Worm (Caenorhabditis elegans) whole organism, L4 larva: ENCODE results near the gene F08F8.11.

Experiments
- D1046.2 ChIP-seq: fragments of 200-800 bp; sonication (Bioruptor generic); IDR thresholded peaks from 2 replicates; pipeline ENCODE4 v1.3.6; 2022; ENCODE audit warnings: missing genetic modification characterization, missing compliant biosample characterization
- F10B5.3 ChIP-seq: sonication (generic microtip); optimal IDR thresholded peaks from 2 replicates; lab custom pipeline; 2016; ENCODE audit warnings: mild to moderate bottlenecking, missing genetic modification characterization, missing compliant biosample characterization
- F44E2.7 ChIP-seq: fragments of 200-800 bp; sonication (Bioruptor generic); IDR thresholded peaks from 2 replicates; pipeline ENCODE4 v2.1.2; 2022; ENCODE audit warnings: missing genetic modification characterization, missing compliant biosample characterization
- F49E8.2 ChIP-seq: sonication (generic microtip); optimal IDR thresholded peaks from 2 replicates; lab custom pipeline; 2016; ENCODE audit warnings: missing compliant biosample characterization, mild to moderate bottlenecking, missing genetic modification characterization, borderline replicate concordance
- R02D3.7 ChIP-seq: fragments of 150-350 bp; sonication (generic microtip); optimal IDR thresholded peaks from 3 replicates; lab custom pipeline; 2014; ENCODE audit warnings: missing biosample characterization, missing genetic modification characterization
- Y48G9A.11 ChIP-seq: fragments of 200-800 bp; sonication (Bioruptor generic); IDR thresholded peaks from 2 replicates; pipeline ENCODE4 v1.3.6; 2022; ENCODE audit warnings: missing genetic modification reagents, missing genetic modification characterization, missing compliant biosample characterization
- ZK546.5 ChIP-seq, 2 experiments: sonication (generic microtip); optimal IDR thresholded peaks; 2 replicates each; lab custom pipeline; 2017; ENCODE audit warnings: missing biosample characterization in 2 of 2, missing genetic modification characterization in 2 of 2
- arid-1 ChIP-seq: fragments of 200-800 bp; sonication (Bioruptor generic); conservative IDR thresholded peaks from 2 replicates; pipeline ENCODE4 v1.3.6; 2022; ENCODE audit warnings: missing genetic modification reagents, missing genetic modification characterization, missing compliant biosample characterization
- ceh-62 ChIP-seq: sonication (generic microtip); optimal IDR thresholded peaks from 2 replicates; lab custom pipeline; 2017; ENCODE audit warnings: missing biosample characterization, missing genetic modification characterization
- ceh-82 ChIP-seq: sonication (generic microtip); optimal IDR thresholded peaks from 2 replicates; lab custom pipeline; 2017; ENCODE audit warnings: missing biosample characterization, missing genetic modification characterization
- ctbp-1 ChIP-seq: fragments of 200-800 bp; sonication (Bioruptor generic); IDR thresholded peaks from 2 replicates; pipeline ENCODE4 v1.3.6; 2022; ENCODE audit warnings: missing genetic modification reagents, missing genetic modification characterization, missing compliant biosample characterization
- daf-8 ChIP-seq: fragments of 200-800 bp; sonication (Bioruptor generic); IDR thresholded peaks from 2 replicates; pipeline ENCODE4 v1.3.6; 2022; ENCODE audit warnings: missing genetic modification characterization, missing compliant biosample characterization
- dmd-6 ChIP-seq: fragments of 200-800 bp; sonication (Bioruptor generic); IDR thresholded peaks from 2 replicates; pipeline ENCODE4 v1.3.6; 2022; ENCODE audit warnings: missing genetic modification reagents, missing genetic modification characterization, missing compliant biosample characterization
- dpl-1 ChIP-seq: fragments of 150-350 bp; optimal IDR thresholded peaks from 2 replicates; lab custom pipeline; 2014; ENCODE audit warnings: missing biosample characterization, missing genetic modification reagents, missing genetic modification characterization
- dve-1 ChIP-seq: sonication (generic microtip); optimal IDR thresholded peaks from 2 replicates; lab custom pipeline; 2017; ENCODE audit warnings: antibody characterized with exemption, mild to moderate bottlenecking, missing genetic modification characterization, missing compliant biosample characterization; ENCODE audit not compliant: insufficient read depth
- egl-43 ChIP-seq: fragments of 200-800 bp; sonication (Bioruptor generic); IDR thresholded peaks from 2 replicates; pipeline ENCODE4 v1.3.6; 2022; ENCODE audit warnings: missing genetic modification reagents, missing genetic modification characterization, missing compliant biosample characterization
- fkh-10 ChIP-seq: fragments of 150-350 bp; optimal IDR thresholded peaks from 2 replicates; lab custom pipeline; 2014; ENCODE audit warnings: missing biosample characterization, missing genetic modification reagents, missing genetic modification characterization
- gei-8 ChIP-seq: fragments of 200-800 bp; sonication (Bioruptor generic); optimal IDR thresholded peaks from 2 replicates; lab custom pipeline; 2018; ENCODE audit warnings: mild to moderate bottlenecking, missing genetic modification characterization, missing compliant biosample characterization
- hif-1 ChIP-seq, 2 experiments: sonication (generic microtip); optimal IDR thresholded peaks; 2 replicates each; lab custom pipeline; 2016 to 2017; ENCODE audit warnings: missing compliant biosample characterization in 2 of 2, missing genetic modification characterization in 2 of 2, missing genetic modification reagents in 2 of 2, missing genotype in 2 of 2, mild to moderate bottlenecking in 1 of 2
- hmg-1.1 ChIP-seq: fragments of 200-800 bp; sonication (Bioruptor generic); IDR thresholded peaks from 2 replicates; pipeline ENCODE4 v1.3.6; 2022; ENCODE audit warnings: missing genetic modification reagents, missing genetic modification characterization, missing compliant biosample characterization
- lim-7 ChIP-seq: fragments of 200-800 bp; sonication (Bioruptor generic); IDR thresholded peaks from 2 replicates; pipeline ENCODE4 v1.3.6; 2022; ENCODE audit warnings: missing genetic modification characterization, missing compliant biosample characterization
- lin-13 ChIP-seq: fragments of 150-350 bp; optimal IDR thresholded peaks from 2 replicates; lab custom pipeline; 2014; ENCODE audit warnings: missing biosample characterization, missing genetic modification reagents, missing genetic modification characterization
- lin-38 ChIP-seq: fragments of 200-800 bp; sonication (Bioruptor generic); IDR thresholded peaks from 2 replicates; pipeline ENCODE4 v1.3.6; 2022; ENCODE audit warnings: missing genetic modification reagents, missing genetic modification characterization, missing compliant biosample characterization
- lsy-2 ChIP-seq, 2 experiments: fragments of 150-350 bp in 1 of 2; sonication (generic microtip) in 1 of 2; optimal IDR thresholded peaks; 2 replicates each; lab custom pipeline; 2014 to 2017; ENCODE audit warnings: missing biosample characterization in 2 of 2, missing genetic modification characterization in 2 of 2
- madf-5 ChIP-seq, 2 experiments: fragments of 200-800 bp; sonication (Bioruptor generic); IDR thresholded peaks; 2 replicates each; pipeline ENCODE4 v1.3.6; 2022; ENCODE audit warnings: missing compliant biosample characterization in 2 of 2, missing genetic modification characterization in 2 of 2
- madf-9 ChIP-seq: fragments of 200-800 bp; sonication (Bioruptor generic); conservative IDR thresholded peaks from 2 replicates; pipeline ENCODE4 v1.3.6; 2022; ENCODE audit warnings: missing genetic modification reagents, missing genetic modification characterization, missing compliant biosample characterization
- mdl-1 ChIP-seq, 2 experiments: fragments of 150-350 bp in 1 of 2; sonication (generic microtip) in 1 of 2; optimal IDR thresholded peaks; 2 replicates each; lab custom pipeline; 2014 to 2017; ENCODE audit warnings: missing biosample characterization in 2 of 2, missing genetic modification characterization in 2 of 2
- mep-1 ChIP-seq: fragments of 150-350 bp; sonication (generic microtip); optimal IDR thresholded peaks from 3 replicates; lab custom pipeline; 2014; ENCODE audit warnings: missing biosample characterization, missing genetic modification characterization
- mes-2 ChIP-seq: sonication (generic microtip); optimal IDR thresholded peaks from 2 replicates; lab custom pipeline; 2016; ENCODE audit warnings: missing genotype, mild to moderate bottlenecking, missing genetic modification characterization, missing compliant biosample characterization; ENCODE audit not compliant: poor library complexity, severe bottlenecking
- mxl-3 ChIP-seq: fragments of 200-800 bp; sonication (Bioruptor generic); optimal IDR thresholded peaks from 2 replicates; lab custom pipeline; 2018; ENCODE audit warnings: mild to moderate bottlenecking, missing genetic modification characterization, missing compliant biosample characterization
- nhr-10 ChIP-seq: fragments of 150-350 bp; optimal IDR thresholded peaks from 2 replicates; lab custom pipeline; 2014; ENCODE audit warnings: missing biosample characterization, missing genetic modification characterization
- nhr-11 ChIP-seq: fragments of 150-350 bp; optimal IDR thresholded peaks from 2 replicates; lab custom pipeline; 2014; ENCODE audit warnings: missing biosample characterization, missing genetic modification characterization
- nhr-111 ChIP-seq: fragments of 200-800 bp; sonication (Bioruptor generic); optimal IDR thresholded peaks from 2 replicates; lab custom pipeline; 2018; ENCODE audit warnings: mild to moderate bottlenecking, missing genetic modification characterization, missing compliant biosample characterization
- nhr-28 ChIP-seq: fragments of 150-350 bp; optimal IDR thresholded peaks from 2 replicates; lab custom pipeline; 2014; ENCODE audit warnings: missing biosample characterization, missing genetic modification characterization
- nhr-41 ChIP-seq: fragments of 200-800 bp; sonication (Bioruptor generic); IDR thresholded peaks from 2 replicates; pipeline ENCODE4 v1.3.6; 2022; ENCODE audit warnings: missing genetic modification reagents, missing genetic modification characterization, missing compliant biosample characterization
- nhr-42 ChIP-seq: fragments of 200-800 bp; sonication (Bioruptor generic); IDR thresholded peaks from 2 replicates; pipeline ENCODE4 v1.3.6; 2022; ENCODE audit warnings: missing genetic modification characterization, missing compliant biosample characterization
- nhr-48 ChIP-seq: sonication (generic microtip); optimal IDR thresholded peaks from 2 replicates; lab custom pipeline; 2016; ENCODE audit warnings: mild to moderate bottlenecking, missing genetic modification characterization, missing compliant biosample characterization
- nhr-6 ChIP-seq: fragments of 150-350 bp; optimal IDR thresholded peaks from 2 replicates; lab custom pipeline; 2014; ENCODE audit warnings: missing biosample characterization, missing genetic modification characterization
- nhr-76 ChIP-seq: fragments of 150-350 bp; optimal IDR thresholded peaks from 2 replicates; lab custom pipeline; 2014; ENCODE audit warnings: missing biosample characterization, missing genetic modification characterization
- pha-4 ChIP-seq, 2 experiments: fragments of 150-350 bp in 1 of 2; fragments of 200-800 bp in 1 of 2; sonication (Bioruptor generic) in 1 of 2; IDR thresholded peaks in 1 of 2; optimal IDR thresholded peaks in 1 of 2; 2 replicates each; pipeline versions ENCODE4 v1.3.6 to Lab custom; 2014 to 2022; ENCODE audit warnings: missing genetic modification characterization in 2 of 2, missing genetic modification reagents in 2 of 2, missing biosample characterization in 1 of 2, missing compliant biosample characterization in 1 of 2
- php-3 ChIP-seq: fragments of 200-800 bp; sonication (Bioruptor generic); IDR thresholded peaks from 2 replicates; pipeline ENCODE4 v1.3.6; 2022; ENCODE audit warnings: missing genetic modification reagents, missing genetic modification characterization, missing compliant biosample characterization
- rbr-2 ChIP-seq: sonication (generic microtip); optimal IDR thresholded peaks from 2 replicates; lab custom pipeline; 2016; ENCODE audit warnings: missing genotype, missing genetic modification characterization, missing compliant biosample characterization
- set-16 ChIP-seq: fragments of 200-800 bp; sonication (Bioruptor generic); IDR thresholded peaks from 2 replicates; pipeline ENCODE4 v1.3.6; 2022; ENCODE audit warnings: missing genetic modification reagents, missing genetic modification characterization, missing compliant biosample characterization
- skn-1 ChIP-seq: fragments of 150-350 bp; optimal IDR thresholded peaks from 2 replicates; lab custom pipeline; 2014; ENCODE audit warnings: missing biosample characterization, missing genetic modification characterization
- spr-3 ChIP-seq: fragments of 200-800 bp; sonication (Bioruptor generic); optimal IDR thresholded peaks from 2 replicates; lab custom pipeline; 2018; ENCODE audit warnings: mild to moderate bottlenecking, missing genetic modification characterization, missing compliant biosample characterization
- unc-39 ChIP-seq: sonication (generic microtip); optimal IDR thresholded peaks from 2 replicates; lab custom pipeline; 2017; ENCODE audit warnings: missing biosample characterization, missing genetic modification characterization
- unc-62 ChIP-seq, 3 experiments: fragments of 150-350 bp in 1 of 3; sonication (generic microtip); optimal IDR thresholded peaks in 2 of 3; peaks in 1 of 3; 1 replicate in 1 of 3; 2 replicates in 2 of 3; lab custom pipeline; 2014 to 2017; ENCODE audit warnings: missing biosample characterization in 3 of 3, missing genetic modification characterization in 3 of 3, missing genetic modification reagents in 3 of 3, missing genotype in 1 of 3
- zag-1 ChIP-seq: fragments of 150-350 bp; optimal IDR thresholded peaks from 2 replicates; lab custom pipeline; 2014; ENCODE audit warnings: missing biosample characterization, missing genetic modification characterization
- zfp-3 ChIP-seq: fragments of 200-800 bp; sonication (Bioruptor generic); conservative IDR thresholded peaks from 2 replicates; pipeline ENCODE4 v1.3.6; 2022; ENCODE audit warnings: missing genetic modification reagents, missing genetic modification characterization, missing compliant biosample characterization
- ztf-11 ChIP-seq: fragments of 150-350 bp; optimal IDR thresholded peaks from 2 replicates; lab custom pipeline; 2014; ENCODE audit warnings: missing biosample characterization, missing genetic modification characterization
- ztf-7 ChIP-seq: fragments of 150-350 bp; optimal IDR thresholded peaks from 2 replicates; lab custom pipeline; 2014; ENCODE audit warnings: missing biosample characterization, missing genetic modification characterization

F08F8.11 gene

ce11 chrIII:7357356-7357755 is 8.3 kb upstream of the F08F8.11 start, which contains the start of gene F08F8.10 (continued):
- TF ChIP-seq nhr-10 (tag; lab: Kevin White, UChicago) (no peak), hmg-1.1 (GFP tag; lab: Robert Waterston, UW) (no peak), mep-1 (no peak), mxl-3 (no peak), lin-38 (GFP tag; lab: Robert Waterston, UW) (peak; percentile 56), arid-1 (no peak), rbr-2 (no peak), skn-1 (tag; lab: Kevin White, UChicago) (no peak), ceh-82 (no peak), F10B5.3 (tag; lab: Kevin White, UChicago) (no peak), lin-13 (GFP tag; lab: Kevin White, UChicago) (no peak), spr-3 (GFP tag; lab: Kevin White, UChicago) (no peak), madf-5 (GFP tag; IDR thresholded peaks at IDR 0.05; lab: Robert Waterston, UW) (no peak), lim-7 (GFP tag; lab: Robert Waterston, UW) (no peak), unc-62 (GFP tag; optimal IDR thresholded peaks at IDR 0.05 in 1 of 2; lab: Kevin White, UChicago) (peak in 1 of 2 experiments; percentile 81), unc-62 (tag; optimal IDR thresholded peaks at IDR 0.05; lab: Kevin White, UChicago) (no peak), nhr-41 (GFP tag; lab: Robert Waterston, UW) (no peak), ctbp-1 (GFP tag; lab: Robert Waterston, UW) (0 out of 2 replicates have a peak, but pooled peaks have one; percentile 15), Y48G9A.11 (no peak), ZK546.5 (tag; optimal IDR thresholded peaks at IDR 0.05; lab: Kevin White, UChicago) (no peak), hif-1 (tag; optimal IDR thresholded peaks at IDR 0.05; lab: Kevin White, UChicago) (peak in 1 of 2 experiments; percentile 11), lsy-2 (tag; optimal IDR thresholded peaks at IDR 0.05; lab: Kevin White, UChicago) (peak in 1 of 2 experiments; percentile 67), daf-8 (no peak), ztf-7 (tag; lab: Kevin White, UChicago) (no peak), nhr-11 (tag; lab: Kevin White, UChicago) (no peak), zfp-3 (GFP tag; lab: Robert Waterston, UW) (no peak), ztf-11 (tag; lab: Kevin White, UChicago) (no peak), D1046.2 (no peak), php-3 (GFP tag; lab: Robert Waterston, UW) (no peak), mes-2 (tag; lab: Kevin White, UChicago) (peak; percentile 71), ceh-62 (tag; lab: Kevin White, UChicago) (no peak), nhr-28 (peak; percentile 31), zag-1 (tag; lab: Kevin White, UChicago) (no peak), dpl-1 (GFP tag; lab: Kevin White, UChicago) (peak; percentile 62), gei-8 (GFP tag; lab: Kevin White, UChicago) (no peak), nhr-76 (tag; lab: Kevin White, UChicago) (no peak), fkh-10 (GFP tag; lab: Kevin White, UChicago) (no peak), mdl-1 (tag; optimal IDR thresholded peaks at IDR 0.05; lab: Kevin White, UChicago) (peak in 1 of 2 experiments; percentile 14), nhr-111 (GFP tag; lab: Kevin White, UChicago) (no peak)

DNA sequence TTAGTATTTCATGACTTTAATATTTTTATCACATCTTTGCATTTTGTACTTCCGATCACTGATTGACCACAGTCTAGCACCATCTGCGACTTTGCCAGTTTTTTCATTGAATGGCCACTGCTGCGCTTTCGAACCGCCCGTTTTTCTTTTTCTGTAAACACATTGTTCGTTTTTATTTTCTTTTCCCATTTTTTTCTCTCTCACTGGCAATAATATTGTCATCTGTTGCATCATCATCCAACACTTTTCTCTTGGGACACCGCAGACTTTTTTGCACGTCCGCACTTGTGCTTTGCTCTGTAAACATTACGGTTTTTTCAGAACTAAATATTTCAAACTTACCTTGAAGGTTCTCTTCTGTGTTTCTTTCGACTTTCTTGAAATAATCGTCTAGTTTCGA is 7.1 kb upstream of the F08F8.11 start:
- TF ChIP-seq madf-9 (no peak), gei-8 (GFP tag; lab: Kevin White, UChicago) (no peak), lin-13 (GFP tag; lab: Kevin White, UChicago) (peak; percentile 32), F10B5.3 (tag; lab: Kevin White, UChicago) (no peak), mep-1 (peak; percentile 36), dve-1 (tag; lab: Kevin White, UChicago) (peak; percentile 24), F44E2.7 (GFP tag; lab: Robert Waterston, UW) (no peak), F49E8.2 (no peak), set-16 (no peak), nhr-48 (tag; lab: Kevin White, UChicago) (no peak), nhr-6 (no peak), unc-39 (tag; lab: Kevin White, UChicago) (no peak), mxl-3 (peak; percentile 15), dmd-6 (peak; percentile 51; the same call in 1 of the 2 replicates), pha-4 (GFP tag; IDR thresholded peaks at IDR 0.05; lab: Robert Waterston, UW) (no peak), pha-4 (tag; optimal IDR thresholded peaks at IDR 0.05; lab: Kevin White, UChicago) (peak; percentile 80), egl-43 (GFP tag; lab: Robert Waterston, UW) (no peak), nhr-42 (GFP tag; lab: Robert Waterston, UW) (no peak), R02D3.7 (no peak)
